Fruit fly (Drosophila melanogaster): ENCODE measurements around the gene Nrt.

The Nrt gene

dm6 chr3L:16805806-16806719 lies 40.2 kb downstream of the Nrt start (continued):
- TF ChIP-seq dpn (GFP tag; optimal IDR thresholded peaks at IDR 0.05) = peak in 1 of 2 experiments; percentile 19
- no peak for TF ChIP-seq ap (GFP tag; IDR thresholded peaks at IDR 0.05)
- no peak; the same call in 1 of the 2 replicates for TF ChIP-seq rib (GFP tag; IDR thresholded peaks at IDR 0.05)
- no peak for TF ChIP-seq CG2129 (GFP tag; IDR thresholded peaks at IDR 0.05; ENCODE audit: partially characterized antibody)
- TF ChIP-seq CG8290 (GFP tag; optimal IDR thresholded peaks at IDR 0.05) = no peak
- peak in 1 of 2 experiments; percentile 42 for TF ChIP-seq CG8290 (tag; optimal IDR thresholded peaks at IDR 0.05)
- TF ChIP-seq CG11560 (tag; IDR thresholded peaks at IDR 0.05) = no peak
- TF ChIP-seq CG10654 (GFP tag; optimal IDR thresholded peaks at IDR 0.05) = peak; percentile 17
- TF ChIP-seq da (GFP tag; optimal IDR thresholded peaks at IDR 0.05) = no peak
- TF ChIP-seq HLHmδ (GFP tag; optimal IDR thresholded peaks at IDR 0.05) = no peak
- no peak for TF ChIP-seq knrl (GFP tag; IDR thresholded peaks at IDR 0.05; ENCODE audit: partially characterized antibody)
- TF ChIP-seq grau (tag; optimal IDR thresholded peaks at IDR 0.05) = peak; percentile 66
- no peak for TF ChIP-seq oc (tag; optimal IDR thresholded peaks at IDR 0.05)
- no peak for TF ChIP-seq CG1233 (GFP tag; optimal IDR thresholded peaks at IDR 0.05)
- no peak for TF ChIP-seq Sry-β (GFP tag; optimal IDR thresholded peaks at IDR 0.05)
- TF ChIP-seq al (GFP tag; IDR thresholded peaks at IDR 0.05) = no peak
- TF ChIP-seq CG14710 (tag; optimal IDR thresholded peaks at IDR 0.05) = peak; percentile 27
- peak; percentile 23 for TF ChIP-seq PHDP (tag; optimal IDR thresholded peaks at IDR 0.05)
- no peak for TF ChIP-seq CG34376 (GFP tag; optimal IDR thresholded peaks at IDR 0.05)
- no peak for TF ChIP-seq fd64A (GFP tag; optimal IDR thresholded peaks at IDR 0.05)
- TF ChIP-seq CG18599 (GFP tag; optimal IDR thresholded peaks at IDR 0.05) = peak; percentile 87
- no peak for TF ChIP-seq fd3F (GFP tag; optimal IDR thresholded peaks at IDR 0.05)
- TF ChIP-seq D (optimal IDR thresholded peaks at IDR 0.05) = no peak
- TF ChIP-seq D (GFP tag; optimal IDR thresholded peaks at IDR 0.05) = peak; percentile 5
- TF ChIP-seq stwl (tag; optimal IDR thresholded peaks at IDR 0.05) = no peak
- TF ChIP-seq yki (optimal IDR thresholded peaks at IDR 0.05) = no peak
- peak; percentile 67 for TF ChIP-seq CG7839 (tag; optimal IDR thresholded peaks at IDR 0.05)
- TF ChIP-seq cg (GFP tag; optimal IDR thresholded peaks at IDR 0.05) = peak; percentile 16
- TF ChIP-seq Ada2b (GFP tag; IDR thresholded peaks at IDR 0.05) = no peak
- peak; percentile 27 for TF ChIP-seq CG17829 (tag; optimal IDR thresholded peaks at IDR 0.05)
- no peak for TF ChIP-seq ato (GFP tag; IDR thresholded peaks at IDR 0.05; ENCODE audit: partially characterized antibody)
- no peak for TF ChIP-seq hbn (GFP tag; IDR thresholded peaks at IDR 0.05; ENCODE audit: partially characterized antibody)
- TF ChIP-seq trem (tag; optimal IDR thresholded peaks at IDR 0.05) = no peak
- no peak for TF ChIP-seq wor (GFP tag; IDR thresholded peaks at IDR 0.05)
- TF ChIP-seq ttk (GFP tag; IDR thresholded peaks at IDR 0.05) = no peak
- no peak for TF ChIP-seq CG5180 (GFP tag; optimal IDR thresholded peaks at IDR 0.05)
- peak; percentile 32 for TF ChIP-seq caup (GFP tag; optimal IDR thresholded peaks at IDR 0.05; ENCODE audit: severe bottlenecking)
- TF ChIP-seq MESR4 (GFP tag; optimal IDR thresholded peaks at IDR 0.05) = no peak
- TF ChIP-seq aop (GFP tag; IDR thresholded peaks at IDR 0.05) = no peak
- TF ChIP-seq CG14965 (GFP tag; optimal IDR thresholded peaks at IDR 0.05; ENCODE audit: borderline replicate concordance) = no peak
- TF ChIP-seq CG7372 (GFP tag; IDR thresholded peaks at IDR 0.05) = no peak
- no peak for TF ChIP-seq fru (optimal IDR thresholded peaks at IDR 0.05)
- TF ChIP-seq wek (GFP tag; optimal IDR thresholded peaks at IDR 0.05) = no peak
- peak; percentile 54 for TF ChIP-seq BtbVII (GFP tag; optimal IDR thresholded peaks at IDR 0.05)
- no peak for TF ChIP-seq Lim3 (GFP tag; IDR thresholded peaks at IDR 0.05)
- TF ChIP-seq CHES-1-like (GFP tag; optimal IDR thresholded peaks at IDR 0.05) = no peak
- TF ChIP-seq D19A (tag; optimal IDR thresholded peaks at IDR 0.05) = peak; percentile 60
- no peak for TF ChIP-seq cad (GFP tag; optimal IDR thresholded peaks at IDR 0.05)
- peak; percentile 70 for TF ChIP-seq Atf6 (GFP tag; IDR thresholded peaks at IDR 0.05)
- TF ChIP-seq CG3726 (GFP tag; IDR thresholded peaks at IDR 0.05) = no peak

Data from whole organism, embryonic.